Comparison of ENCODE assay signal across 5 worm cellular contexts in the genomic region with DNA sequence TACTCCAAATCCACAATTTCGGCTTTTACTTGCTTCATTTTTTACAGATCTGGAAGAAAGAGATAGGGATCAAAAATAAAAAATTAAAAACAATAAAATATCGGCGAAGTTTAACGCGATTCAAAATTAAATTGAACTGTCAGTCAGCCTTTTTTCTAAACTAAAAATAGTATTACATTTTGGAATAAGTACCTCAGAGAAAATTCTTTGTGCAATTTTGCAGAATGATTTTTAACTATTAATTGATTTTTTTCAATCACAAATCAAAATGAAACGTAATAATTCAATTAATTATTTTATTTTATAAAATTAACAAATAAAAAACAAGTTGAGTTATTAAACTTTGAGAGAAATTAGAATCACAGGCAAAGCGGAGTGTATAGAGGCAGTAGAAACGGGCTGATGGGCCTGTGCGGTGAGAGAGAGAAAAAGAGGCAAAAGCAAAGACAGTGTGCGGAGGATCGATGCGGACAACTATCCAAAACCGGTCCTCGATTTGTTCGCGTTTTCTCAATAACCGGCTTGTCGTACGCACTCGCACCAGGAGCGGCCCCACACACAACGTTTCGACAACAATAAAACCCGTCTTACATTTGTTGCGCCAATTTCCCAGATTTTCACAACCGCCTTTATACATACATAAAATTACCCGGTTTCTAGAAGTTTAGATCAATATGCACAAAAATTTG.
TF ChIP-seq lines count a peak whose summit lies in the region.

A gene (minus strand): TSS at position 51 of the 689 bp plus-strand sequence.

TF ChIP-seq in whole organism, L1 larva, 84 proteins besides CTCF, POLR2A, EP300 and RAD21 (continues in another document):
- no peak for TF ChIP-seq lin-35 (GFP tag; optimal IDR thresholded peaks at IDR 0.05; lab: Kevin White, UChicago)
- no peak for TF ChIP-seq nhr-237 (tag; optimal IDR thresholded peaks at IDR 0.05; lab: Kevin White, UChicago)
- TF ChIP-seq C04F5.9 (tag; optimal IDR thresholded peaks at IDR 0.05; lab: Kevin White, UChicago) = no peak
- TF ChIP-seq ceh-8 (GFP tag; optimal IDR thresholded peaks at IDR 0.05; lab: Kevin White, UChicago) = no peak
- no peak for TF ChIP-seq irx-1 (tag; optimal IDR thresholded peaks at IDR 0.05; lab: Kevin White, UChicago)
- no peak for TF ChIP-seq isw-1 (GFP tag; IDR thresholded peaks at IDR 0.05; lab: Robert Waterston, UW)
- no peak for TF ChIP-seq fkh-4 (tag; optimal IDR thresholded peaks at IDR 0.05; lab: Kevin White, UChicago; ENCODE audit: borderline replicate concordance)
- TF ChIP-seq ama-1 (optimal IDR thresholded peaks at IDR 0.05; lab: Kevin White, UChicago) = no peak
- TF ChIP-seq hlh-17 (GFP tag; optimal IDR thresholded peaks at IDR 0.05; lab: Kevin White, UChicago; ENCODE audit: borderline replicate concordance) = no peak
- no peak for TF ChIP-seq unc-30 (tag; optimal IDR thresholded peaks at IDR 0.05; lab: Kevin White, UChicago)
- TF ChIP-seq egl-13 (tag; optimal IDR thresholded peaks at IDR 0.05; lab: Kevin White, UChicago) = no peak
- TF ChIP-seq nhr-12 (tag; optimal IDR thresholded peaks at IDR 0.05; lab: Kevin White, UChicago) = no peak
- no peak for TF ChIP-seq mef-2 (tag; optimal IDR thresholded peaks at IDR 0.05; lab: Kevin White, UChicago)
- peak; percentile 24 for TF ChIP-seq ztf-4 (tag; optimal IDR thresholded peaks at IDR 0.05; lab: Kevin White, UChicago)
- TF ChIP-seq sptf-1 (tag; optimal IDR thresholded peaks at IDR 0.05; lab: Kevin White, UChicago) = no peak
- no peak for TF ChIP-seq fkh-8 (tag; optimal IDR thresholded peaks at IDR 0.05; lab: Kevin White, UChicago)
- TF ChIP-seq alr-1 (tag; optimal IDR thresholded peaks at IDR 0.05; lab: Kevin White, UChicago; ENCODE audit: borderline replicate concordance) = no peak

TF ChIP-seq in whole organism, L2 larva, 48 proteins besides CTCF, POLR2A, EP300 and RAD21:
- TF ChIP-seq lin-13 (GFP tag; optimal IDR thresholded peaks at IDR 0.05; lab: Kevin White, UChicago) = no peak
- peak; percentile 1 for TF ChIP-seq nhr-21 (tag; optimal IDR thresholded peaks at IDR 0.05; lab: Kevin White, UChicago)
- TF ChIP-seq alr-1 (tag; optimal IDR thresholded peaks at IDR 0.05; lab: Kevin White, UChicago) = no peak
- no peak for TF ChIP-seq elt-1 (tag; optimal IDR thresholded peaks at IDR 0.05; lab: Kevin White, UChicago)
- no peak for TF ChIP-seq skn-1 (tag; optimal IDR thresholded peaks at IDR 0.05; lab: Kevin White, UChicago)
- TF ChIP-seq sem-4 (tag; optimal IDR thresholded peaks at IDR 0.05; lab: Kevin White, UChicago) = peak; percentile 36
- TF ChIP-seq F13H6.1 (tag; optimal IDR thresholded peaks at IDR 0.05; lab: Kevin White, UChicago) = peak; percentile 22

TF ChIP-seq in whole organism, L3 larva, 47 proteins besides CTCF, POLR2A, EP300 and RAD21:
- TF ChIP-seq hmg-11 (tag; optimal IDR thresholded peaks at IDR 0.05; lab: Kevin White, UChicago) = peak; percentile 11
- no peak for TF ChIP-seq nhr-237 (tag; optimal IDR thresholded peaks at IDR 0.05; lab: Kevin White, UChicago)
- peak; percentile 38 for TF ChIP-seq nhr-43 (tag; optimal IDR thresholded peaks at IDR 0.05; lab: Kevin White, UChicago; ENCODE audit: poor library complexity, severe bottlenecking)
- peak; percentile 60 for TF ChIP-seq nhr-25 (tag; optimal IDR thresholded peaks at IDR 0.05; lab: Kevin White, UChicago)
- TF ChIP-seq nhr-23 (tag; optimal IDR thresholded peaks at IDR 0.05; lab: Kevin White, UChicago) = peak; percentile 59

TF ChIP-seq in whole organism, L4 larva, 104 proteins besides CTCF, POLR2A, EP300 and RAD21:
- TF ChIP-seq ceh-62 (tag; optimal IDR thresholded peaks at IDR 0.05; lab: Kevin White, UChicago) (no peak), skn-1 (tag; optimal IDR thresholded peaks at IDR 0.05; lab: Kevin White, UChicago) (no peak), unc-62 (GFP tag; optimal IDR thresholded peaks at IDR 0.05 in 1 of 2; lab: Kevin White, UChicago) (peak in 1 of 2 experiments; percentile 25), unc-62 (tag; optimal IDR thresholded peaks at IDR 0.05; lab: Kevin White, UChicago) (no peak), nhr-48 (tag; optimal IDR thresholded peaks at IDR 0.05; lab: Kevin White, UChicago) (peak; percentile 26), ama-1 (optimal IDR thresholded peaks at IDR 0.05; lab: Kevin White, UChicago) (no peak), zip-2 (tag; optimal IDR thresholded peaks at IDR 0.05; lab: Kevin White, UChicago) (no peak), mxl-3 (GFP tag; optimal IDR thresholded peaks at IDR 0.05; lab: Kevin White, UChicago) (no peak), hlh-11 (tag; optimal IDR thresholded peaks at IDR 0.05; lab: Kevin White, UChicago) (peak; percentile 22)

TF ChIP-seq in whole organism, mixed stage, embryonic, 35 proteins besides CTCF, POLR2A, EP300 and RAD21:
- TF ChIP-seq pha-4 (tag; optimal IDR thresholded peaks at IDR 0.05; lab: Kevin White, UChicago) = peak; percentile 25
- no peak for TF ChIP-seq nhr-12 (tag; optimal IDR thresholded peaks at IDR 0.05; lab: Kevin White, UChicago)
